Worm (Caenorhabditis elegans) whole organism, midembryonic: ENCODE data around the gene Y32G9A.2.

Experiments
- T22C8.4 ChIP-seq: fragments of 200-800 bp; sonication (Bioruptor generic); IDR thresholded peaks from 2 replicates; pipeline ENCODE4 v1.3.6; 2022; ENCODE audit warnings: missing genetic modification characterization, missing compliant biosample characterization
- cog-1 ChIP-seq: sonication (generic microtip); optimal IDR thresholded peaks from 2 replicates; lab custom pipeline; 2016; ENCODE audit warnings: missing genetic modification characterization, missing compliant biosample characterization
- flt-1 ChIP-seq: fragments of 200-800 bp; sonication (Bioruptor generic); IDR thresholded peaks from 2 replicates; pipeline ENCODE4 v1.3.6; 2022; ENCODE audit warnings: missing genetic modification characterization, missing compliant biosample characterization
- ref-1 ChIP-seq: fragments of 200-800 bp; sonication (Bioruptor generic); conservative IDR thresholded peaks from 2 replicates; pipeline ENCODE4 v1.3.6; 2022; ENCODE audit warnings: missing genetic modification reagents, missing genetic modification characterization, missing compliant biosample characterization

ce11 chrV:1927015-1927414 is 8.7 kb downstream of the Y32G9A.2 start, which contains the start of gene T06A1.5:
- TF ChIP-seq flt-1 (GFP tag; lab: Robert Waterston, UW) = no peak
- TF ChIP-seq ref-1 (GFP tag; lab: Robert Waterston, UW) = no peak
- no peak for TF ChIP-seq T22C8.4 (GFP tag; lab: Robert Waterston, UW)
- no peak for TF ChIP-seq cog-1 (tag; lab: Kevin White, UChicago)
